Fruit fly (Drosophila melanogaster) whole organism, embryonic: Measurements from ENCODE around the gene ea.

ENCODE experiments used
- CG10267 ChIP-seq: fragments of 200-800 bp; sonication (Bioruptor generic); optimal IDR thresholded peaks from 2 replicates; lab custom pipeline; 2018; ENCODE audit warnings: missing biosample characterization, mild to moderate bottlenecking, missing genetic modification characterization, moderate library complexity
- CG10321 ChIP-seq: fragments of 200-800 bp; sonication (Bioruptor generic); IDR thresholded peaks from 2 replicates; pipeline ENCODE4 v1.3.6; 2022; ENCODE audit warnings: missing biosample characterization, missing genetic modification characterization
- CG10431 ChIP-seq: fragments of 200-800 bp; sonication (Bioruptor generic); optimal IDR thresholded peaks from 3 replicates; lab custom pipeline; 2018; ENCODE audit warnings: missing biosample characterization, mild to moderate bottlenecking, missing genetic modification characterization
- CG10959 ChIP-seq: fragments of 200-800 bp; sonication (Bioruptor generic); IDR thresholded peaks from 2 replicates; pipeline ENCODE4 v1.3.6; 2022; ENCODE audit warnings: missing biosample characterization, missing genetic modification characterization
- CG11247 ChIP-seq: fragments of 200-800 bp; sonication (Bioruptor generic); IDR thresholded peaks from 2 replicates; pipeline ENCODE4 v1.3.6; 2022; ENCODE audit warnings: missing biosample characterization, missing genetic modification characterization
- CG11560 ChIP-seq: fragments of 200-800 bp; sonication (Bioruptor generic); IDR thresholded peaks from 3 replicates; pipeline ENCODE4 v1.3.6; 2022; ENCODE audit warnings: missing biosample characterization, missing genetic modification characterization
- CG11696 ChIP-seq: fragments of 200-800 bp; sonication (Bioruptor generic); IDR thresholded peaks from 2 replicates; pipeline ENCODE4 v1.3.6; 2022; ENCODE audit warnings: missing biosample characterization, missing genetic modification characterization
- CG11723 ChIP-seq: fragments of 200-800 bp; sonication (Bioruptor generic); optimal IDR thresholded peaks from 2 replicates; lab custom pipeline; 2017; ENCODE audit warnings: missing biosample characterization, mild to moderate bottlenecking, missing genetic modification characterization
- CG12104 ChIP-seq: fragments of 200-800 bp; sonication (Bioruptor generic); optimal IDR thresholded peaks from 3 replicates; lab custom pipeline; 2016; ENCODE audit warnings: missing biosample characterization, missing genetic modification characterization
- CG13894 ChIP-seq: fragments of 200-800 bp; sonication (Bioruptor generic); optimal IDR thresholded peaks from 3 replicates; lab custom pipeline; 2018; ENCODE audit warnings: missing biosample characterization, mild to moderate bottlenecking, missing genetic modification characterization, moderate library complexity
- CG14050 ChIP-seq: fragments of 200-800 bp; sonication (Bioruptor generic); IDR thresholded peaks from 3 replicates; pipeline ENCODE4 v1.3.6; 2022; ENCODE audit warnings: missing biosample characterization, missing genetic modification characterization
- CG15011 ChIP-seq: fragments of 200-800 bp; sonication (Bioruptor generic); optimal IDR thresholded peaks from 3 replicates; lab custom pipeline; 2018; ENCODE audit warnings: missing biosample characterization, mild to moderate bottlenecking, missing genetic modification characterization
- CG16863 ChIP-seq: fragments of 200-800 bp; sonication (Bioruptor generic); optimal IDR thresholded peaks from 3 replicates; lab custom pipeline; 2016; ENCODE audit warnings: missing biosample characterization, missing genetic modification characterization
- CG17385 ChIP-seq: fragments of 200-800 bp; sonication (Bioruptor generic); optimal IDR thresholded peaks from 3 replicates; lab custom pipeline; 2018; ENCODE audit warnings: missing biosample characterization, mild to moderate bottlenecking, missing genetic modification characterization
- CG17568 ChIP-seq: fragments of 200-800 bp; sonication (Bioruptor generic); optimal IDR thresholded peaks from 2 replicates; lab custom pipeline; 2018; ENCODE audit warnings: missing biosample characterization, mild to moderate bottlenecking, missing genetic modification characterization, moderate library complexity
- CG17802 ChIP-seq: fragments of 200-800 bp; sonication (Bioruptor generic); optimal IDR thresholded peaks from 2 replicates; lab custom pipeline; 2018; ENCODE audit warnings: missing biosample characterization, mild to moderate bottlenecking, missing genetic modification characterization, moderate library complexity
- CG17912 ChIP-seq: fragments of 200-800 bp; sonication (Bioruptor generic); optimal IDR thresholded peaks from 2 replicates; lab custom pipeline; 2018; ENCODE audit warnings: missing biosample characterization, mild to moderate bottlenecking, missing genetic modification characterization
- CG1832 ChIP-seq: fragments of 200-800 bp; sonication (Bioruptor generic); optimal IDR thresholded peaks from 2 replicates; lab custom pipeline; 2017; ENCODE audit warnings: missing biosample characterization, mild to moderate bottlenecking, missing genetic modification characterization, inconsistent platforms
- CG31224 ChIP-seq: fragments of 200-800 bp; sonication (Bioruptor generic); IDR thresholded peaks from 2 replicates; pipeline ENCODE4 v1.3.6; 2022; ENCODE audit warnings: missing biosample characterization, missing genetic modification characterization
- CG3726 ChIP-seq: fragments of 200-800 bp; sonication (Bioruptor generic); IDR thresholded peaks from 3 replicates; pipeline ENCODE4, ENCODE4 v1.3.6; 2022; ENCODE audit warnings: missing biosample characterization, missing genetic modification characterization
- CG3847 ChIP-seq: fragments of 200-800 bp; sonication (Bioruptor generic); IDR thresholded peaks from 2 replicates; pipeline ENCODE4 v1.3.6; 2022; ENCODE audit warnings: missing biosample characterization, missing genetic modification characterization
- CG4404 ChIP-seq: fragments of 200-800 bp; sonication (Bioruptor generic); IDR thresholded peaks from 2 replicates; pipeline ENCODE4 v1.3.6; 2022; ENCODE audit warnings: missing biosample characterization, missing genetic modification characterization
- CG7839 ChIP-seq: fragments of 200-800 bp; sonication (Bioruptor generic); optimal IDR thresholded peaks from 3 replicates; lab custom pipeline; 2018; ENCODE audit warnings: missing biosample characterization, mild to moderate bottlenecking, missing genetic modification characterization, moderate library complexity
- CG7963 ChIP-seq: fragments of 200-800 bp; sonication (Bioruptor generic); IDR thresholded peaks from 3 replicates; pipeline ENCODE4 v1.3.6; 2022; ENCODE audit warnings: missing biosample characterization, missing genetic modification characterization; ENCODE audit not compliant: partially characterized antibody
- CG7987 ChIP-seq: fragments of 200-800 bp; sonication (Bioruptor generic); optimal IDR thresholded peaks from 2 replicates; lab custom pipeline; 2018; ENCODE audit warnings: missing biosample characterization, mild to moderate bottlenecking, missing genetic modification characterization, moderate library complexity
- CG8290 ChIP-seq, 3 experiments: fragments of 200-800 bp; sonication (Bioruptor generic); optimal IDR thresholded peaks; 2 replicates each; lab custom pipeline; 2016 to 2019; ENCODE audit warnings: missing biosample characterization in 3 of 3, missing genetic modification characterization in 3 of 3, mild to moderate bottlenecking in 2 of 3, moderate library complexity in 1 of 3
- CG8478 ChIP-seq: fragments of >200 bp; optimal IDR thresholded peaks from 2 replicates; lab custom pipeline; 2018
- Dp ChIP-seq: fragments of 200-800 bp; sonication (Bioruptor generic); optimal IDR thresholded peaks from 2 replicates; lab custom pipeline; 2018; ENCODE audit warnings: missing biosample characterization, mild to moderate bottlenecking, missing genetic modification characterization, moderate library complexity
- Dref ChIP-seq: fragments of 200-800 bp; sonication (Bioruptor generic); IDR thresholded peaks from 2 replicates; pipeline ENCODE4 v1.3.6; 2022; ENCODE audit warnings: missing biosample characterization, missing genetic modification characterization
- HHEX ChIP-seq: fragments of 200-800 bp; sonication (Bioruptor generic); optimal IDR thresholded peaks from 3 replicates; lab custom pipeline; 2017; ENCODE audit warnings: missing biosample characterization, mild to moderate bottlenecking, missing genetic modification characterization, missing genetic modification reagents
- Hmx ChIP-seq: fragments of 200-800 bp; sonication (Bioruptor generic); optimal IDR thresholded peaks from 2 replicates; lab custom pipeline; 2016; ENCODE audit warnings: missing biosample characterization, missing genetic modification characterization
- Lim3 ChIP-seq: fragments of 200-800 bp; sonication (Bioruptor generic); IDR thresholded peaks from 2 replicates; pipeline ENCODE4 v1.3.6; 2022; ENCODE audit warnings: missing biosample characterization, missing genetic modification characterization
- Max ChIP-seq: fragments of 200-800 bp; sonication (Bioruptor generic); optimal IDR thresholded peaks from 2 replicates; lab custom pipeline; 2016; ENCODE audit warnings: missing biosample characterization, mild to moderate bottlenecking, missing genetic modification characterization
- Mes4 ChIP-seq: fragments of 200-800 bp; sonication (Bioruptor generic); optimal IDR thresholded peaks from 2 replicates; lab custom pipeline; 2016; ENCODE audit warnings: missing biosample characterization, missing genetic modification characterization
- Oaz ChIP-seq: fragments of 200-800 bp; sonication (Bioruptor generic); IDR thresholded peaks from 2 replicates; pipeline ENCODE4 v1.3.6; 2022; ENCODE audit warnings: missing biosample characterization, missing genetic modification characterization
- Rx ChIP-seq: fragments of 200-800 bp; sonication (Bioruptor generic); IDR thresholded peaks from 2 replicates; pipeline ENCODE4 v1.3.6; 2022; ENCODE audit warnings: missing biosample characterization, missing genetic modification characterization
- Six4 ChIP-seq: fragments of 200-800 bp; sonication (Bioruptor generic); optimal IDR thresholded peaks from 2 replicates; lab custom pipeline; 2016; ENCODE audit warnings: missing biosample characterization, missing genetic modification characterization
- Xrp1 ChIP-seq: fragments of 200-800 bp; sonication (Bioruptor generic); IDR thresholded peaks from 2 replicates; pipeline ENCODE4 v1.3.6; 2022; ENCODE audit warnings: missing biosample characterization, missing genetic modification characterization
- ems ChIP-seq: fragments of 200-800 bp; sonication (Bioruptor generic); optimal IDR thresholded peaks from 3 replicates; lab custom pipeline; 2016; ENCODE audit warnings: missing biosample characterization, missing genetic modification characterization
- esg ChIP-seq: fragments of 200-800 bp; sonication (Bioruptor generic); conservative IDR thresholded peaks from 2 replicates; pipeline ENCODE4 v1.3.6; 2022; ENCODE audit warnings: missing biosample characterization, missing genetic modification characterization
- h ChIP-seq: fragments of >200 bp; optimal IDR thresholded peaks from 2 replicates; lab custom pipeline; 2017
- ham ChIP-seq: fragments of 200-800 bp; sonication (Bioruptor generic); IDR thresholded peaks from 2 replicates; pipeline ENCODE4 v1.3.6; 2022; ENCODE audit warnings: missing biosample characterization, missing genetic modification characterization
- hbn ChIP-seq: fragments of 200-800 bp; sonication (Bioruptor generic); IDR thresholded peaks from 2 replicates; pipeline ENCODE4 v1.3.6; 2022; ENCODE audit warnings: missing biosample characterization, missing genetic modification characterization; ENCODE audit not compliant: partially characterized antibody
- jigr1 ChIP-seq: fragments of 200-800 bp; sonication (Bioruptor generic); IDR thresholded peaks from 3 replicates; pipeline ENCODE4 v1.3.6; 2022; ENCODE audit warnings: missing biosample characterization, missing genetic modification characterization
- knrl ChIP-seq: fragments of 200-800 bp; sonication (Bioruptor generic); IDR thresholded peaks from 3 replicates; pipeline ENCODE4 v1.3.6; 2022; ENCODE audit warnings: missing biosample characterization, missing genetic modification characterization; ENCODE audit not compliant: partially characterized antibody
- phol ChIP-seq: fragments of 200-800 bp; sonication (Bioruptor generic); optimal IDR thresholded peaks from 3 replicates; lab custom pipeline; 2018; ENCODE audit warnings: missing biosample characterization, mild to moderate bottlenecking, missing genetic modification characterization, moderate library complexity
- scrt ChIP-seq: fragments of 200-800 bp; sonication (Bioruptor generic); optimal IDR thresholded peaks from 2 replicates; lab custom pipeline; 2018; ENCODE audit warnings: missing biosample characterization, mild to moderate bottlenecking, missing genetic modification characterization, moderate library complexity
- sd ChIP-seq: fragments of 200-800 bp; sonication (Bioruptor generic); optimal IDR thresholded peaks from 3 replicates; lab custom pipeline; 2018; ENCODE audit warnings: missing biosample characterization, mild to moderate bottlenecking, missing genetic modification characterization, moderate library complexity
- sqz ChIP-seq: fragments of 200-800 bp; sonication (Bioruptor generic); optimal IDR thresholded peaks from 3 replicates; lab custom pipeline; 2018; ENCODE audit warnings: missing biosample characterization, mild to moderate bottlenecking, missing genetic modification characterization
- tap ChIP-seq: fragments of 200-800 bp; optimal IDR thresholded peaks from 3 replicates; lab custom pipeline; 2019; ENCODE audit warnings: missing biosample characterization, mild to moderate bottlenecking, missing genetic modification characterization, moderate library complexity
- z ChIP-seq: fragments of 200-800 bp; sonication (Bioruptor generic); IDR thresholded peaks from 3 replicates; pipeline ENCODE4 v1.3.6; 2022; ENCODE audit warnings: missing biosample characterization, missing genetic modification characterization
- zen2 ChIP-seq: fragments of 200-800 bp; sonication (Bioruptor generic); IDR thresholded peaks from 3 replicates; pipeline ENCODE4 v1.3.6; 2022; ENCODE audit warnings: missing biosample characterization, missing genetic modification characterization; ENCODE audit not compliant: partially characterized antibody

ea gene

DNA sequence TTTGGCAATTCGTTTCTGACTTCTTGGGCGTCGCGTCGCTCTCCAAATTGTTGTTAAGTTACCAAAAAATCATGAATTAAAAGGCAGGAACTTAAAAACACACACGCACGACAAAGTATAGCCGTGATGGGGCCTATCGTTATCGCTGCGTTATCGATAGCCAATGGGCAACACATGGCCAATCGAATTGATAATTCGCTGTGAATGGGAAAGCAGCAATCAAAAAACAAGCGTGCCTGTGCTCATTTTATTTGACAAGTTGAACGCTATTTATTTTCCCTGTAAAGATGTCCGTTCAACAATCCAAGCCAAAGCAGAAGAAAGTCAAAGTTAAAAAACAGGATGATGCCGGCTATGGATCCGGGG, 17.5 kb downstream of the ea start, which contains the start of the genes Surf4 and CG31301 (continued):
- TF ChIP-seq CG8290 (GFP tag; optimal IDR thresholded peaks at IDR 0.05; lab: Kevin White, UChicago), result no peak
- TF ChIP-seq CG8290 (tag; optimal IDR thresholded peaks at IDR 0.05; lab: Kevin White, UChicago), result peak in 1 of 2 experiments; percentile 56
- no peak for TF ChIP-seq CG17802 (tag; lab: Kevin White, UChicago)
- TF ChIP-seq CG7963 (GFP tag; lab: Robert Waterston, UW), result peak; percentile 76
- no peak for TF ChIP-seq Max (GFP tag; lab: Kevin White, UChicago)
- TF ChIP-seq sqz (GFP tag; lab: Kevin White, UChicago), result no peak
- peak; percentile 26 for TF ChIP-seq CG7987
- no peak for TF ChIP-seq Rx (GFP tag; lab: Robert Waterston, UW)
- TF ChIP-seq jigr1 (GFP tag; lab: Robert Waterston, UW), result no peak
- no peak for TF ChIP-seq CG31224 (GFP tag; lab: Robert Waterston, UW)
- no peak for TF ChIP-seq CG11560 (tag; lab: Robert Waterston, UW)
- no peak for TF ChIP-seq CG10321 (GFP tag; lab: Robert Waterston, UW)
- TF ChIP-seq CG12104 (GFP tag; lab: Kevin White, UChicago), result no peak
- TF ChIP-seq ems (GFP tag; lab: Kevin White, UChicago), result no peak
- TF ChIP-seq ham (GFP tag; lab: Robert Waterston, UW), result no peak
- TF ChIP-seq z (GFP tag; lab: Robert Waterston, UW), result no peak
- peak; percentile 34 for TF ChIP-seq CG17385 (GFP tag; lab: Kevin White, UChicago)
- TF ChIP-seq phol, result peak; percentile 16
- TF ChIP-seq Oaz (GFP tag; lab: Robert Waterston, UW), result no peak
- TF ChIP-seq Xrp1 (GFP tag; lab: Robert Waterston, UW), result no peak
- TF ChIP-seq CG7839, result no peak
- no peak for TF ChIP-seq Lim3 (GFP tag; lab: Robert Waterston, UW)
- TF ChIP-seq Mes4 (GFP tag; lab: Kevin White, UChicago), result no peak
- no peak for TF ChIP-seq CG17568
- TF ChIP-seq CG14050, result no peak
- TF ChIP-seq CG3726 (GFP tag; lab: Robert Waterston, UW), result no peak
- no peak for TF ChIP-seq Hmx (GFP tag; lab: Kevin White, UChicago)
- no peak for TF ChIP-seq tap (tag; lab: Kevin White, UChicago)
- TF ChIP-seq esg (GFP tag; lab: Robert Waterston, UW), result no peak
- peak; percentile 51; the same call in 2 of the 3 replicates for TF ChIP-seq knrl (GFP tag; lab: Robert Waterston, UW)
- TF ChIP-seq scrt (GFP tag; lab: Kevin White, UChicago), result no peak
- no peak for TF ChIP-seq CG10431
- no peak for TF ChIP-seq CG10959 (GFP tag; lab: Robert Waterston, UW)
- no peak for TF ChIP-seq CG11247 (GFP tag; lab: Robert Waterston, UW)
- TF ChIP-seq Six4 (GFP tag; lab: Kevin White, UChicago), result no peak
- TF ChIP-seq CG15011 (GFP tag; lab: Kevin White, UChicago), result no peak
- peak; percentile 12 for TF ChIP-seq CG10267 (tag; lab: Kevin White, UChicago)
- no peak for TF ChIP-seq CG3847 (GFP tag; lab: Robert Waterston, UW)
- no peak for TF ChIP-seq CG8478 (lab: Kevin White, UChicago)
- peak; percentile 77 for TF ChIP-seq zen2 (GFP tag; lab: Robert Waterston, UW)
- no peak for TF ChIP-seq h
- TF ChIP-seq CG13894 (tag; lab: Kevin White, UChicago), result peak; percentile 6
- peak; percentile 91 for TF ChIP-seq Dref (GFP tag; lab: Robert Waterston, UW)
- no peak for TF ChIP-seq CG1832
- TF ChIP-seq CG4404 (GFP tag; lab: Robert Waterston, UW), result no peak
- no peak; the same call in 1 of the 2 replicates for TF ChIP-seq hbn (GFP tag; lab: Robert Waterston, UW)
- TF ChIP-seq CG17912 (GFP tag; lab: Kevin White, UChicago), result no peak
- TF ChIP-seq CG16863 (GFP tag; lab: Kevin White, UChicago), result no peak
- TF ChIP-seq CG11723 (GFP tag; lab: Kevin White, UChicago), result no peak
- peak; percentile 35 for TF ChIP-seq Dp (GFP tag; lab: Kevin White, UChicago)
- no peak for TF ChIP-seq CG11696 (GFP tag; lab: Robert Waterston, UW)
- TF ChIP-seq sd (tag; lab: Kevin White, UChicago), result no peak
- no peak for TF ChIP-seq HHEX (GFP tag; lab: Kevin White, UChicago)
